Fruit fly (Drosophila melanogaster) whole organism, wandering third instar larva: ENCODE measurements around the gene CG15696.

Experiments used
- Abd-B ChIP-seq: fragments of >200 bp; optimal IDR thresholded peaks from 2 replicates; lab custom pipeline; 2017; ENCODE audit warnings: missing biosample characterization, missing genetic modification characterization
- CG32264 ChIP-seq: fragments of 200-800 bp; sonication (Bioruptor generic); optimal IDR thresholded peaks from 2 replicates; lab custom pipeline; 2016; ENCODE audit warnings: missing biosample characterization, missing genetic modification characterization
- Dfd ChIP-seq: fragments of >200 bp; optimal IDR thresholded peaks from 2 replicates; lab custom pipeline; 2017; ENCODE audit warnings: missing biosample characterization, missing genetic modification characterization
- Dif ChIP-seq: fragments of 200-275, 200-300 bp; sonication (Bioruptor generic); optimal IDR thresholded peaks from 2 replicates; lab custom pipeline; 2018; ENCODE audit warnings: missing biosample characterization, missing genetic modification characterization; ENCODE audit not compliant: partially characterized antibody
- GATAd ChIP-seq: sonication (Bioruptor generic); optimal IDR thresholded peaks from 2 replicates; lab custom pipeline; 2016; ENCODE audit warnings: missing biosample characterization, missing genetic modification characterization
- HLH106 ChIP-seq: fragments of 200-800 bp; optimal IDR thresholded peaks from 3 replicates; lab custom pipeline; 2019; ENCODE audit warnings: missing biosample characterization, mild to moderate bottlenecking, missing genetic modification characterization, moderate library complexity
- Hnf4 ChIP-seq: fragments of 200-800 bp; sonication (Bioruptor generic); optimal IDR thresholded peaks from 2 replicates; lab custom pipeline; 2016; ENCODE audit warnings: missing biosample characterization, mild to moderate bottlenecking, missing genetic modification characterization
- Hr78 ChIP-seq: fragments of >200 bp; optimal IDR thresholded peaks from 2 replicates; lab custom pipeline; 2017; ENCODE audit warnings: missing biosample characterization, missing genetic modification characterization
- Hr83 ChIP-seq: fragments of 200-300 bp; sonication (Bioruptor generic); optimal IDR thresholded peaks from 2 replicates; lab custom pipeline; 2016; ENCODE audit warnings: missing biosample characterization, mild to moderate bottlenecking, missing genetic modification characterization, moderate library complexity; ENCODE audit not compliant: poor library complexity, severe bottlenecking
- Jra ChIP-seq: sonication (Bioruptor generic); optimal IDR thresholded peaks from 2 replicates; lab custom pipeline; 2016; ENCODE audit warnings: missing biosample characterization, missing genetic modification characterization
- Mio ChIP-seq: sonication (Bioruptor generic); optimal IDR thresholded peaks from 2 replicates; lab custom pipeline; 2016; ENCODE audit warnings: missing biosample characterization, missing genetic modification characterization
- Myc ChIP-seq: fragments of >200 bp; optimal IDR thresholded peaks from 2 replicates; lab custom pipeline; 2017
- N ChIP-seq: fragments of >200 bp; optimal IDR thresholded peaks from 2 replicates; lab custom pipeline; 2018; ENCODE audit warnings: missing biosample characterization, missing external identifiers, missing genetic modification characterization
- OdsH ChIP-seq: fragments of 200-800 bp; sonication (Bioruptor generic); optimal IDR thresholded peaks from 2 replicates; lab custom pipeline; 2016; ENCODE audit warnings: missing biosample characterization, mild to moderate bottlenecking, missing genetic modification characterization
- Rel ChIP-seq, 2 experiments: fragments of 200-800 bp; sonication (Bioruptor generic) in 1 of 2; optimal IDR thresholded peaks; 2 replicates in 1 of 2; 3 replicates in 1 of 2; lab custom pipeline; 2016 to 2019; ENCODE audit warnings: mild to moderate bottlenecking in 2 of 2, missing biosample characterization in 2 of 2, missing genetic modification characterization in 2 of 2, moderate library complexity in 1 of 2
- Sp1 ChIP-seq: fragments of 200-800 bp; sonication (Bioruptor generic); optimal IDR thresholded peaks from 3 replicates; lab custom pipeline; 2019; ENCODE audit warnings: missing biosample characterization, mild to moderate bottlenecking, missing genetic modification characterization, moderate library complexity
- Vsx2 ChIP-seq: fragments of 200-300, 225-300 bp; sonication (Bioruptor generic); optimal IDR thresholded peaks from 2 replicates; lab custom pipeline; 2018; ENCODE audit warnings: missing biosample characterization, missing genetic modification characterization; ENCODE audit not compliant: partially characterized antibody
- br ChIP-seq: fragments of 200-800 bp; sonication (Bioruptor generic); optimal IDR thresholded peaks from 2 replicates; lab custom pipeline; 2016; ENCODE audit warnings: missing biosample characterization, missing genetic modification characterization
- brk ChIP-seq: fragments of 200-800 bp; sonication (Bioruptor generic); optimal IDR thresholded peaks from 2 replicates; lab custom pipeline; 2016; ENCODE audit warnings: missing biosample characterization, mild to moderate bottlenecking, missing genetic modification characterization
- dl ChIP-seq, 2 experiments: fragments of 175-275, 200-275 bp in 1 of 2; fragments of 200-275 bp in 1 of 2; sonication (Bioruptor generic); optimal IDR thresholded peaks; lab custom pipeline; 2018; ENCODE audit warnings: mild to moderate bottlenecking in 2 of 2, missing biosample characterization in 2 of 2, missing genetic modification characterization in 2 of 2, moderate library complexity in 2 of 2; ENCODE audit not compliant: partially characterized antibody in 2 of 2, insufficient read depth in 1 of 2
- dmrt93B ChIP-seq: fragments of 200-800 bp; sonication (Bioruptor generic); optimal IDR thresholded peaks from 2 replicates; lab custom pipeline; 2018; ENCODE audit warnings: missing biosample characterization, mild to moderate bottlenecking, missing genetic modification characterization
- dsf ChIP-seq: sonication (Bioruptor generic); optimal IDR thresholded peaks from 2 replicates; lab custom pipeline; 2016; ENCODE audit warnings: missing biosample characterization, missing genetic modification characterization, borderline replicate concordance
- ey ChIP-seq: fragments of 200-800 bp; sonication (Bioruptor generic); optimal IDR thresholded peaks from 2 replicates; lab custom pipeline; 2016; ENCODE audit warnings: missing biosample characterization, missing genetic modification characterization
- foxo ChIP-seq, 2 experiments: fragments of 200-800 bp; sonication (Bioruptor generic); optimal IDR thresholded peaks; 2 replicates in 1 of 2; 3 replicates in 1 of 2; lab custom pipeline; 2016 to 2017; ENCODE audit warnings: missing biosample characterization in 2 of 2, missing genetic modification characterization in 2 of 2
- fru ChIP-seq: fragments of 200-800 bp; sonication (Bioruptor generic); optimal IDR thresholded peaks from 3 replicates; lab custom pipeline; 2016; ENCODE audit warnings: missing biosample characterization, mild to moderate bottlenecking, missing genetic modification characterization
- jim ChIP-seq: fragments of 175-275, 200-325 bp; sonication (Bioruptor generic); optimal IDR thresholded peaks from 2 replicates; lab custom pipeline; 2016; ENCODE audit warnings: missing biosample characterization, mild to moderate bottlenecking, missing genetic modification characterization
- lola ChIP-seq: fragments of >200 bp; optimal IDR thresholded peaks from 2 replicates; lab custom pipeline; 2017; ENCODE audit warnings: missing biosample characterization, missing genetic modification characterization
- psq ChIP-seq: fragments of 200-800 bp; sonication (Bioruptor generic); optimal IDR thresholded peaks from 3 replicates; lab custom pipeline; 2017; ENCODE audit warnings: missing biosample characterization, mild to moderate bottlenecking, missing genetic modification characterization, moderate library complexity
- rgr ChIP-seq: fragments of 200-800 bp; sonication (Bioruptor generic); optimal IDR thresholded peaks from 3 replicates; lab custom pipeline; 2016; ENCODE audit warnings: missing biosample characterization, mild to moderate bottlenecking, missing genetic modification characterization
- sage ChIP-seq: fragments of 200-800 bp; sonication (Bioruptor generic); optimal IDR thresholded peaks from 2 replicates; lab custom pipeline; 2016; ENCODE audit warnings: missing biosample characterization, mild to moderate bottlenecking, missing genetic modification characterization
- sv ChIP-seq: fragments of 200-800 bp; sonication (Bioruptor generic); optimal IDR thresholded peaks from 3 replicates; lab custom pipeline; 2016; ENCODE audit warnings: missing biosample characterization, missing genetic modification characterization
- tai ChIP-seq: sonication (Bioruptor generic); optimal IDR thresholded peaks from 2 replicates; lab custom pipeline; 2016; ENCODE audit warnings: missing biosample characterization, missing genetic modification characterization
- usp ChIP-seq: fragments of >200 bp; optimal IDR thresholded peaks from 2 replicates; lab custom pipeline; 2017; ENCODE audit warnings: missing biosample characterization, missing genetic modification characterization
- woc ChIP-seq: sonication (Bioruptor generic); optimal IDR thresholded peaks from 2 replicates; lab custom pipeline; 2016; ENCODE audit warnings: missing biosample characterization, mild to moderate bottlenecking, missing genetic modification characterization

CG15696 gene

DNA sequence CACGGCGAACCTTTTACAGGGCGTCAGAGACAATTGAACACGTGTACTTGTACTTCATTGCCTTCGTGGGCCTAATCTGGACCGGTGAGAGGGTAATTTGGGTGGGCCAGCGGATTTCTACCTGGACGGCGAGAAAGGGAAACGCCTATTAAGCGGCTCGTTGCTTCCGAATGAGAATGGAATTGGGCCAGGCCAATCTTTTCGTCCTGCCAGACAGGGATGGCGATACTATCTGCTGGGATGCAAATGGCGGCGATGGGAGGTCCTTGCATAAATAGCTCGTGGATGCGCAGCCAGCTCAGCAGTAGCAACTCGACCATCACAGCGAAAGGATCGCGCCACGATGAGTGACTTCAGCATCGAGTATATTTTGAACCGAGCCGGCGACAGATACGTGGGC lies at the start of gene CG15696:
TSS of gene CG15696 (plus strand) at position 301 of the 400 bp plus-strand sequence.
- no peak for TF ChIP-seq OdsH (GFP tag; lab: Kevin White, UChicago)
- TF ChIP-seq Rel (GFP tag; optimal IDR thresholded peaks at IDR 0.05; lab: Kevin White, UChicago), result no peak
- no peak for TF ChIP-seq Rel (tag; optimal IDR thresholded peaks at IDR 0.05; lab: Kevin White, UChicago)
- TF ChIP-seq woc, result no peak
- TF ChIP-seq foxo (GFP tag; optimal IDR thresholded peaks at IDR 0.05; lab: Kevin White, UChicago), result no peak
- TF ChIP-seq CG32264, result no peak
- no peak for TF ChIP-seq Hr83 (GFP tag; lab: Kevin White, UChicago)
- TF ChIP-seq ey (GFP tag; lab: Kevin White, UChicago), result no peak
- no peak for TF ChIP-seq sv (GFP tag; lab: Kevin White, UChicago)
- TF ChIP-seq br (GFP tag; lab: Kevin White, UChicago), result no peak
- no peak for TF ChIP-seq psq (GFP tag; lab: Kevin White, UChicago)
- no peak for TF ChIP-seq N (GFP tag; lab: Kevin White, UChicago)
- TF ChIP-seq, all 38 proteins: peak for 0

dm6 chr3R:20802253-20802652 lies 44.6 kb upstream of the CG15696 start:
- no peak for TF ChIP-seq Vsx2 (GFP tag; lab: Kevin White, UChicago)
- peak; percentile 98 for TF ChIP-seq Dfd (GFP tag; lab: Kevin White, UChicago)
- TF ChIP-seq, all 38 proteins: peak for 1

dm6 chr3R:20816008-20816407 lies 30.9 kb upstream of the CG15696 start, which contains the start of gene Fancd2:
TSS of gene Fancd2 (minus strand) at chr3R:20816190.
- TF ChIP-seq Myc (lab: Kevin White, UChicago) (peak; percentile 69), sv (GFP tag; lab: Kevin White, UChicago) (no peak)

DNA sequence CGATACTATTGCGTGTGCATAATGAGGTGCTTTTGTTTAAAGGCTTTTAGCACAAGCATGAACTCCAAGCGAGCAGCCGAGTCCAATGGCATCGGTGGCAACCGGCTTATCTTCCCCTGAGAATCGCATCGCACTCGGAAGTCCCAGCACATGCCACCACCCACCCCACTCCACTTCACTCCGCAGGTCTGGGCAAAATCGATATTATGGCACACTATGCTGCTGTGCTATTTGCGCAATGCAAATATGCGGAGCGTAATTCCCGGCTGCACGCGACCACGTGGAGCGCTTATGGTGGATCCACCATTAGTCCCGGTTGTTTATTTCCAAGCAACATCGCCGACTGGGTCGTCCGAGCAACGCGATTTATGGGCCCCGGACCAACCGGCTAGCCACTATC lies 28.6 kb upstream of the CG15696 start:
- TF ChIP-seq brk (GFP tag; lab: Kevin White, UChicago) (no peak), Rel (GFP tag; optimal IDR thresholded peaks at IDR 0.05; lab: Kevin White, UChicago) (no peak), Rel (tag; optimal IDR thresholded peaks at IDR 0.05; lab: Kevin White, UChicago) (peak; percentile 45), dl (GFP tag; optimal IDR thresholded peaks at IDR 0.05; lab: Kevin White, UChicago; ENCODE audit: insufficient read depth in 1 of 2, partially characterized antibody in 2 of 2) (no peak), Dif (GFP tag; lab: Kevin White, UChicago) (no peak), GATAd (no peak)

DNA sequence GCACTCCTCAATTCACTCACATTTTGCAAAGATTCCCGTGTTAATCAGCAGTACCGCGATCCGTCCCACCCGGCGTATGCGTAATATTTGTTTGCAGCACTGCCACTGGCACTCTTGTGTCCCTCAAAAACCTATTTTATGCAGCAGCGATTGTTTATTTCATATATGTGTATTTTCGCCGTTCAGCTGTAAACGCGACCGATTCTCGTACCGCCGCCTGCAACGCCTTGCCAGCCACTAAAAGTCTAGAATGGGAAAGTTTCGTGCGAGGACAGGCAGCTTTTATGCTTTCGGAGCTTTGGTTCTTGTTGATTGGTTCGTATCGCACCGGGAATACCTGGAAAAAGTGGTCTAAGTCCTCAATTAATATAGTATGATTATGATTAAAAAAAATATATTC lies 28.2 kb upstream of the CG15696 start, which contains the start of gene CG17270:
TSS of gene CG17270 (minus strand) at position 241 of the 400 bp plus-strand sequence.
- TF ChIP-seq usp (GFP tag; lab: Kevin White, UChicago), result no peak
- no peak for TF ChIP-seq CG32264
- TF ChIP-seq dsf (GFP tag; lab: Kevin White, UChicago), result no peak
- no peak for TF ChIP-seq foxo (GFP tag; optimal IDR thresholded peaks at IDR 0.05; lab: Kevin White, UChicago)
- TF ChIP-seq Abd-B (GFP tag; lab: Kevin White, UChicago), result no peak
- TF ChIP-seq Jra, result no peak
- no peak for TF ChIP-seq woc
- TF ChIP-seq brk (GFP tag; lab: Kevin White, UChicago), result no peak
- TF ChIP-seq ey (GFP tag; lab: Kevin White, UChicago), result no peak
- TF ChIP-seq rgr, result no peak
- TF ChIP-seq br (GFP tag; lab: Kevin White, UChicago), result no peak
- no peak for TF ChIP-seq Hnf4 (GFP tag; lab: Kevin White, UChicago)
- TF ChIP-seq dmrt93B (GFP tag; lab: Kevin White, UChicago), result no peak
- TF ChIP-seq Hr78 (GFP tag; lab: Kevin White, UChicago), result no peak
- TF ChIP-seq sage (GFP tag; lab: Kevin White, UChicago), result no peak
- no peak for TF ChIP-seq psq (GFP tag; lab: Kevin White, UChicago)
- no peak for TF ChIP-seq jim (GFP tag; lab: Kevin White, UChicago)
- no peak for TF ChIP-seq Rel (GFP tag; optimal IDR thresholded peaks at IDR 0.05; lab: Kevin White, UChicago)
- no peak for TF ChIP-seq Rel (tag; optimal IDR thresholded peaks at IDR 0.05; lab: Kevin White, UChicago)
- TF ChIP-seq, all 38 proteins: peak for 0

DNA sequence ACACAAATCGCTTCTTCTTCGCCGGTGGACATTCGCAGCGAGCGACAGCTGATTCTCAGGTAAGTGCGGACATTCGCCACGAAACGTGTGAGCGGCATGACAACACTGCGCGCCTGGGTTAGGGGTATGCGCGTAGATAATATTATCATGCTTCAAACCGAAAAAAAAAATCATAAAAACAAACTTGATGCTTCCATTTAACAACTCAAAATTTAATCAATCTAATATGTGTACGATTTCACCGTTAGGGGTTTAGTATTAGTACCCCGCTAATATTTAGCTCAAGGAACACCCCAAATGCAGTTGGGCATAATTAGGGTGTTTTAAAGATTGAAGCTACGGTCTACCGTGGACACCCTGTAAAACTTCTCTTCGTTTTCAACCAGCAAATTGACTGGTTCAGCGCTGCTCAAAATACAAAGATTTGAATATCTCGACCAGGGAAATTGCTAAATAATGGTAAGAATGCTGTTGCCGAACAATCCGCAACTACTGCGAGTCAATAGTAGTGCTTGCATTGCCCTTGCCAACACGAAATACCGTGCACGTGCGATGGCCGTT lies 25.0 kb upstream of the CG15696 start, which contains the start of the genes CG17271 and RpS20:
TSS of gene CG17271 (minus strand) at position 34 of the 561 bp plus-strand sequence.
TSS of gene RpS20 (plus strand) at position 367 of the 561 bp plus-strand sequence.
- TF ChIP-seq fru (GFP tag; lab: Kevin White, UChicago) (peak; percentile 91), N (GFP tag; lab: Kevin White, UChicago) (no peak), usp (GFP tag; lab: Kevin White, UChicago) (no peak), Dif (GFP tag; lab: Kevin White, UChicago) (peak; percentile 89), CG32264 (peak; percentile 78), lola (GFP tag; lab: Kevin White, UChicago) (no peak), woc (peak; percentile 89), Rel (GFP tag; optimal IDR thresholded peaks at IDR 0.05; lab: Kevin White, UChicago) (no peak), Rel (tag; optimal IDR thresholded peaks at IDR 0.05; lab: Kevin White, UChicago) (peak; percentile 74), Vsx2 (GFP tag; lab: Kevin White, UChicago) (peak; percentile 98), Myc (lab: Kevin White, UChicago) (peak; percentile 61), br (GFP tag; lab: Kevin White, UChicago) (peak; percentile 87), Hnf4 (GFP tag; lab: Kevin White, UChicago) (peak; percentile 92), Hr78 (GFP tag; lab: Kevin White, UChicago) (no peak), Jra (peak; percentile 91), dl (GFP tag; optimal IDR thresholded peaks at IDR 0.05; lab: Kevin White, UChicago; ENCODE audit: insufficient read depth in 1 of 2, partially characterized antibody in 2 of 2) (peak in 1 of 2 experiments; percentile 78), HLH106 (tag; lab: Kevin White, UChicago) (peak; percentile 78), brk (GFP tag; lab: Kevin White, UChicago) (no peak), tai (no peak), Sp1 (GFP tag; lab: Kevin White, UChicago) (peak; percentile 80), dsf (GFP tag; lab: Kevin White, UChicago) (peak; percentile 66), sv (GFP tag; lab: Kevin White, UChicago) (peak; percentile 95), Mio (GFP tag; lab: Kevin White, UChicago) (peak; percentile 37)
